Fruit fly (Drosophila melanogaster): ENCODE measurements around the gene CG13312.

DNA sequence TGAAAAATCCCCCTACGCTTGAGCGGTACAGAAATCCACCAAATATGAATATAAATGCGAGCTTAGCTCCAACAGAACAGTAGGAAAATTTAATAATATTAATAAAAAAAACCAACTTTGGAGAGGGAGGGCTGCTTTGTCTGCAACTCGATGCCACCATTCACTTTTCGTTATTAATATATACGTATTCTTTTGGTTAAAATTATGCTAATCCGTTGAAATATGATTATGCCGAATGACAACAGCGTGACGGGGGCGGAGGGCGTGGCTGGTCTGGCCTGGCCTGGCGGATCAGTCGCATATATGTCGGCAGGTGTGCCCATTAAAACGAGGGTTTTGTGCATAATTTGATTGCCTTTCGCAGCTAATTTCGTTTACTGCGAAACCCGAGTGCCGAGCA, 28.4 kb upstream of the CG13312 start:
- TF ChIP-seq kay (GFP tag; ENCODE audit: borderline replicate concordance) (no peak), Clk (GFP tag; optimal IDR thresholded peaks at IDR 0.05) (no peak), tj (GFP tag; optimal IDR thresholded peaks at IDR 0.05) (peak; percentile 89), bab1 (GFP tag; optimal IDR thresholded peaks at IDR 0.05) (no peak), CG1620 (GFP tag; optimal IDR thresholded peaks at IDR 0.05) (no peak), CG7101 (tag; optimal IDR thresholded peaks at IDR 0.05) (no peak), CG11617 (GFP tag; optimal IDR thresholded peaks at IDR 0.05) (no peak), Crg-1 (GFP tag; optimal IDR thresholded peaks at IDR 0.05) (no peak), CG7045 (GFP tag; optimal IDR thresholded peaks at IDR 0.05) (no peak), pad (GFP tag; optimal IDR thresholded peaks at IDR 0.05) (no peak), toe (GFP tag; optimal IDR thresholded peaks at IDR 0.05) (no peak), ovo (GFP tag; optimal IDR thresholded peaks at IDR 0.05) (no peak), Hr96 (GFP tag; optimal IDR thresholded peaks at IDR 0.05) (no peak), cnc (optimal IDR thresholded peaks at IDR 0.05) (no peak)

All from whole organism, adult.